Worm (Caenorhabditis elegans) whole organism, young adult: Measurements from ENCODE around the gene atx-2.

ENCODE experiments used
- attf-6 ChIP-seq: fragments of 200-800 bp; sonication (Bioruptor generic); IDR thresholded peaks from 2 replicates; pipeline ENCODE4 v1.3.6; 2022; ENCODE audit warnings: missing genetic modification reagents, missing genetic modification characterization, missing compliant biosample characterization
- bed-2 ChIP-seq: fragments of 200-800 bp; sonication (Bioruptor generic); IDR thresholded peaks from 2 replicates; pipeline ENCODE4 v1.3.6; 2022; ENCODE audit warnings: missing genetic modification reagents, missing genetic modification characterization, missing compliant biosample characterization
- him-1 ChIP-seq: sonication (generic microtip); optimal IDR thresholded peaks from 2 replicates; lab custom pipeline; 2016; ENCODE audit warnings: missing genotype, missing genetic modification reagents, missing genetic modification characterization, missing compliant biosample characterization
- mes-4 ChIP-seq: sonication (generic microtip); optimal IDR thresholded peaks from 2 replicates; lab custom pipeline; 2016; ENCODE audit warnings: missing genotype, missing genetic modification characterization, missing compliant biosample characterization
- tlf-1 ChIP-seq: fragments of 200-800 bp; sonication (Bioruptor generic); optimal IDR thresholded peaks from 2 replicates; lab custom pipeline; 2018; ENCODE audit warnings: mild to moderate bottlenecking, missing genetic modification characterization, missing compliant biosample characterization

- TF ChIP-seq attf-6 (no peak), tlf-1 (GFP tag; lab: Kevin White, UChicago) (no peak), bed-2 (GFP tag; lab: Robert Waterston, UW) (no peak), mes-4 (tag; lab: Kevin White, UChicago) (no peak), him-1 (tag; lab: Kevin White, UChicago) (no peak)
Observed at ce11 chrIII:10464455-10464854, 3.3 kb downstream of the atx-2 start.
